Worm (Caenorhabditis elegans): ENCODE data around the gene C47E8.9.

Gene C47E8.9

DNA sequence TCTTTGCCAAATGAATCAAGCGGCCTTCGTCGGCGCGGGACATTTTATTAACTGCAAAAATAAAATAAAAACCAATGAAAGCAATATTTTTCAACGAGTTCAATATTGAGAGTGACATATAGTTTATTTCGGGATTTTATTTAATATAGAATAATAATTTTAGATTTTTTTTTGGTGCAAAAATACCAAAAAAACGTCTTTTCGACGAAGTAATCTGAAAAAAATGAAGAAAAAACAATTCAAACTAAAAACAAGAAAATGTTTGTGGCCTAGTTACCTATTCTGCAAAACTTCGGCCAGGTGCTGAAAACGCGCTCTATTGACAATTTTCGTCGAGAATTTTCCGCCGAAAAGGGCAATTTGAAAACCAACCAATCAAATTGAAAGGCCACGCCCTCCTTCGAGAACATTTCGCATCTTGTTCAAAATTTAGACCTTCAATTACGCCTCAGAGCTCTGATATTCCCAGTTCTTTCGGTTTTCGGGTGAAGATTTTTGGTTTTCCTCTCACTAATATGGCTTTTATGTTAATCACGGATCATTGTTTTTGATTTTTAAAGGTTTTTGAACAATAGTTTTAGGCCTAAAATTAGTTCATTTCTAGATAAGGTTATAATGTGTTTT is 22.4 kb downstream of the C47E8.9 start, which contains the start of gene C47E8.4 (continued):
- peak; percentile 94 for TF ChIP-seq ztf-26 (tag; optimal IDR thresholded peaks at IDR 0.05)
- no peak for TF ChIP-seq hlh-12 (tag; optimal IDR thresholded peaks at IDR 0.05)
- peak; percentile 76 for TF ChIP-seq tbp1 (GFP tag; optimal IDR thresholded peaks at IDR 0.05)
- peak; percentile 94 for TF ChIP-seq egl-18 (GFP tag; IDR thresholded peaks at IDR 0.05)
- TF ChIP-seq C17E4.6 (GFP tag; IDR thresholded peaks at IDR 0.05) = peak; percentile 89
- TF ChIP-seq nhr-179 (tag; optimal IDR thresholded peaks at IDR 0.05) = no peak
- peak; percentile 93 for TF ChIP-seq madf-10 (tag; optimal IDR thresholded peaks at IDR 0.05)
- TF ChIP-seq lin-35 (GFP tag; optimal IDR thresholded peaks at IDR 0.05) = peak in 2 of 3 experiments; percentile 84 to 94
- peak; percentile 89 for TF ChIP-seq snpc-1.3 (tag; optimal IDR thresholded peaks at IDR 0.05; ENCODE audit: insufficient read depth)
- TF ChIP-seq Y56A3A.18 (GFP tag; IDR thresholded peaks at IDR 0.05) = peak; percentile 62; the same call in 1 of the 2 replicates
- TF ChIP-seq zfh-2 (GFP tag; conservative IDR thresholded peaks at IDR 0.05) = no peak
- TF ChIP-seq B0336.3 (GFP tag; IDR thresholded peaks at IDR 0.05) = peak; percentile 90
- TF ChIP-seq lsl-1 (GFP tag; optimal IDR thresholded peaks at IDR 0.05) = peak; percentile 76
- TF ChIP-seq cebp-1 (GFP tag; IDR thresholded peaks at IDR 0.05) = peak; percentile 60; the same call in 1 of the 2 replicates
- TF ChIP-seq cebp-1 (tag; optimal IDR thresholded peaks at IDR 0.05) = peak; percentile 92
- peak; percentile 98 for TF ChIP-seq ceh-27 (GFP tag; optimal IDR thresholded peaks at IDR 0.05)
- peak; percentile 95 for TF ChIP-seq sea-2 (GFP tag; IDR thresholded peaks at IDR 0.05)
- peak; percentile 80; the same call in 1 of the 2 replicates for TF ChIP-seq Y95B8A.8 (GFP tag; IDR thresholded peaks at IDR 0.05)
- TF ChIP-seq gei-17 (GFP tag; optimal IDR thresholded peaks at IDR 0.05) = peak; percentile 69
- peak; percentile 75; the same call in 1 of the 2 replicates for TF ChIP-seq aptf-3 (GFP tag; IDR thresholded peaks at IDR 0.05)
- peak; percentile 100 for TF ChIP-seq mcd-1 (GFP tag; IDR thresholded peaks at IDR 0.05)
- no peak for TF ChIP-seq nhr-90 (tag; optimal IDR thresholded peaks at IDR 0.05)
- peak; percentile 93 for TF ChIP-seq D2030.7 (GFP tag; IDR thresholded peaks at IDR 0.05)
- TF ChIP-seq C06A6.2 (GFP tag; conservative IDR thresholded peaks at IDR 0.05) = peak; percentile 94
- TF ChIP-seq let-526 (GFP tag; IDR thresholded peaks at IDR 0.05) = peak; percentile 96
- peak; percentile 81 for TF ChIP-seq him-1 (tag; optimal IDR thresholded peaks at IDR 0.05)
- TF ChIP-seq snpc-3.4 (tag; optimal IDR thresholded peaks at IDR 0.05) = peak; percentile 95
- peak; percentile 8 for TF ChIP-seq pha-4 (tag; optimal IDR thresholded peaks at IDR 0.05)
- peak; percentile 97 for TF ChIP-seq unc-130 (GFP tag; optimal IDR thresholded peaks at IDR 0.05)
- TF ChIP-seq ets-4 (GFP tag; optimal IDR thresholded peaks at IDR 0.05) = no peak
- TF ChIP-seq mel-28 (tag; optimal IDR thresholded peaks at IDR 0.05; ENCODE audit: borderline replicate concordance) = peak; percentile 65
- TF ChIP-seq mes-4 (tag; optimal IDR thresholded peaks at IDR 0.05) = no peak
- TF ChIP-seq T07F8.4 (tag; optimal IDR thresholded peaks at IDR 0.05) = peak; percentile 44
- TF ChIP-seq Y53F4B.3 (GFP tag; IDR thresholded peaks at IDR 0.05) = peak; percentile 48; the same call in 1 of the 2 replicates
- TF ChIP-seq nfyb-1 (GFP tag; IDR thresholded peaks at IDR 0.05) = peak; percentile 100
- peak; percentile 71; the same call in 1 of the 2 replicates for TF ChIP-seq attf-6 (GFP tag; IDR thresholded peaks at IDR 0.05)
- TF ChIP-seq ztf-6 (GFP tag; IDR thresholded peaks at IDR 0.05) = peak; percentile 68; the same call in 1 of the 2 replicates
- TF ChIP-seq F33H1.4 (GFP tag; IDR thresholded peaks at IDR 0.05) = peak; percentile 82
- peak; percentile 95 for TF ChIP-seq dox-1 (GFP tag; IDR thresholded peaks at IDR 0.05)
- peak; percentile 64 for TF ChIP-seq F10E7.11 (tag; optimal IDR thresholded peaks at IDR 0.05)
- peak; percentile 63 for TF ChIP-seq dpl-1 (GFP tag; optimal IDR thresholded peaks at IDR 0.05)
- peak; percentile 60 for TF ChIP-seq F23B12.7 (tag; optimal IDR thresholded peaks at IDR 0.05; ENCODE audit: insufficient read depth)
- peak; percentile 81 for TF ChIP-seq attf-3 (GFP tag; conservative IDR thresholded peaks at IDR 0.05)
- TF ChIP-seq lsy-27 (tag; optimal IDR thresholded peaks at IDR 0.05; ENCODE audit: borderline replicate concordance, insufficient read depth) = no peak
- TF ChIP-seq ceh-91 (GFP tag; IDR thresholded peaks at IDR 0.05) = peak; percentile 93
- peak; percentile 92 for TF ChIP-seq nhr-27 (tag; optimal IDR thresholded peaks at IDR 0.05)
- TF ChIP-seq snpc-1.1 (tag; optimal IDR thresholded peaks at IDR 0.05; ENCODE audit: insufficient read depth) = peak; percentile 32
